Fruit fly (Drosophila melanogaster): Measurements from ENCODE around the gene Or85f.

The Or85f gene

DNA sequence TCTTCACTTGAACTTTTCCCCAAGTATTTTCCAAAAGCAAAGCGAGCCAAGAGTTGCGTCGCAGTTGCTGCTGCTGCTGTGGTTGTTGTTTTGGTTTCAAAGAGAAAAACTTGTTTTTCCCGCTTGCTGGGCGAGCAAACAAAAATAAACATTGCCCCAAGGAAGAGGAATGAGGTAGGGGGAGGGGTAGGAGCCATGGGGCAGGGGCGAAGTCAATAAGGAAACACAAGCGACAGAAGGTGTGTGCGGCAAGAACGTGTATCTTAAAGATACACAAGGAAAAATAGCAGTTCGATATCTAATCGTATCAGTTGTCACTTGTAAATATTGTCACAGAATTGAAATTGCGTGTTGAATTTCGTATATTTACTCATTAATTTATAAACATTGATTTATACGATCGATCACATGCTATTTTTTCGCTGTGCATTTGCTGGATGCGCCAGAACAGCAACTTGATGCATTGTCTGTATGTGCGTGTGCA is 4.4 kb upstream of the Or85f start (continued):
- TF ChIP-seq ERR (GFP tag; optimal IDR thresholded peaks at IDR 0.05) (no peak), yki (optimal IDR thresholded peaks at IDR 0.05) (no peak), BtbVII (GFP tag; optimal IDR thresholded peaks at IDR 0.05) (peak; percentile 83), CG31441 (GFP tag; IDR thresholded peaks at IDR 0.05) (peak; percentile 72), Sin3A (optimal IDR thresholded peaks at IDR 0.05) (no peak), bab2 (GFP tag; optimal IDR thresholded peaks at IDR 0.05) (peak; percentile 63), ci (GFP tag; IDR thresholded peaks at IDR 0.05) (peak; percentile 87), HLH54F (GFP tag; optimal IDR thresholded peaks at IDR 0.05) (no peak), lola (GFP tag; optimal IDR thresholded peaks at IDR 0.05) (peak in 1 of 3 experiments; percentile 86), nom (GFP tag; optimal IDR thresholded peaks at IDR 0.05) (peak; percentile 93), gcm2 (GFP tag; optimal IDR thresholded peaks at IDR 0.05) (no peak), sna (GFP tag; IDR thresholded peaks at IDR 0.05; ENCODE audit: partially characterized antibody) (no peak), CG18764 (GFP tag; optimal IDR thresholded peaks at IDR 0.05) (peak; percentile 60), CG17612 (GFP tag; IDR thresholded peaks at IDR 0.05) (0 out of 2 replicates have a peak, but pooled peaks have one; percentile 39), Rfx (GFP tag; IDR thresholded peaks at IDR 0.05) (peak; percentile 50; the same call in 1 of the 2 replicates), wor (GFP tag; IDR thresholded peaks at IDR 0.05) (no peak), Dbx (GFP tag; IDR thresholded peaks at IDR 0.05) (peak; percentile 35; the same call in 1 of the 3 replicates), CG17829 (tag; optimal IDR thresholded peaks at IDR 0.05) (peak; percentile 84), Hr3 (GFP tag; optimal IDR thresholded peaks at IDR 0.05) (peak; percentile 38), CG12219 (GFP tag; optimal IDR thresholded peaks at IDR 0.05) (peak; percentile 73), CG11504 (tag; optimal IDR thresholded peaks at IDR 0.05) (peak; percentile 60), pho (GFP tag; optimal IDR thresholded peaks at IDR 0.05) (no peak), nmo (GFP tag; optimal IDR thresholded peaks at IDR 0.05) (peak; percentile 78), dm (GFP tag; optimal IDR thresholded peaks at IDR 0.05) (no peak), vnd (GFP tag; IDR thresholded peaks at IDR 0.05; ENCODE audit: partially characterized antibody) (no peak), ash1 (GFP tag; optimal IDR thresholded peaks at IDR 0.05) (no peak), CG13624 (GFP tag; optimal IDR thresholded peaks at IDR 0.05) (no peak), Dll (GFP tag; IDR thresholded peaks at IDR 0.05; ENCODE audit: partially characterized antibody) (no peak), zen (tag; optimal IDR thresholded peaks at IDR 0.05) (peak; percentile 50), CG5245 (GFP tag; optimal IDR thresholded peaks at IDR 0.05) (peak; percentile 48), Hand (GFP tag; optimal IDR thresholded peaks at IDR 0.05) (peak; percentile 19), trem (tag; optimal IDR thresholded peaks at IDR 0.05) (peak; percentile 76), E2f2 (GFP tag; IDR thresholded peaks at IDR 0.05) (peak; percentile 47), CG8388 (GFP tag; optimal IDR thresholded peaks at IDR 0.05) (peak; percentile 72), CTCF (GFP tag; optimal IDR thresholded peaks at IDR 0.05) (peak; percentile 25), CG11696 (GFP tag; IDR thresholded peaks at IDR 0.05) (no peak), Dip3 (GFP tag; optimal IDR thresholded peaks at IDR 0.05) (no peak), Bdp1 (GFP tag; optimal IDR thresholded peaks at IDR 0.05) (peak; percentile 33), unpg (GFP tag; optimal IDR thresholded peaks at IDR 0.05) (peak; percentile 79), D19A (tag; optimal IDR thresholded peaks at IDR 0.05) (peak; percentile 78), CG17802 (tag; optimal IDR thresholded peaks at IDR 0.05) (peak; percentile 13), Lhr (GFP tag; optimal IDR thresholded peaks at IDR 0.05) (peak; percentile 56), CG3847 (GFP tag; IDR thresholded peaks at IDR 0.05) (no peak; the same call in 1 of the 2 replicates), az2 (GFP tag; optimal IDR thresholded peaks at IDR 0.05) (peak; percentile 70), dimm (GFP tag; IDR thresholded peaks at IDR 0.05) (no peak), luna (GFP tag; optimal IDR thresholded peaks at IDR 0.05) (no peak), Bgb (GFP tag; IDR thresholded peaks at IDR 0.05; ENCODE audit: partially characterized antibody) (no peak), CG14710 (tag; optimal IDR thresholded peaks at IDR 0.05) (peak; percentile 85), CG13775 (GFP tag; optimal IDR thresholded peaks at IDR 0.05) (peak; percentile 67), knrl (GFP tag; IDR thresholded peaks at IDR 0.05; ENCODE audit: partially characterized antibody) (0 out of 3 replicates have a peak, but pooled peaks have one; percentile 14), H15 (GFP tag; IDR thresholded peaks at IDR 0.05) (peak; percentile 70; the same call in 2 of the 3 replicates), fru (optimal IDR thresholded peaks at IDR 0.05) (no peak)
